Worm (Caenorhabditis elegans) whole organism, late embryonic: Measurements from ENCODE around the gene R144.3.

ENCODE experiments used
- C38D4.7 ChIP-seq: fragments of 200-800 bp; sonication (Bioruptor generic); optimal IDR thresholded peaks from 2 replicates; lab custom pipeline; 2018; ENCODE audit warnings: mild to moderate bottlenecking, missing genetic modification characterization, moderate library complexity, missing compliant biosample characterization
- ceh-14 ChIP-seq: sonication (generic microtip); optimal IDR thresholded peaks from 2 replicates; lab custom pipeline; 2016; ENCODE audit warnings: missing genotype, missing genetic modification characterization, missing compliant biosample characterization
- ceh-2 ChIP-seq: sonication (generic microtip); optimal IDR thresholded peaks from 2 replicates; lab custom pipeline; 2016; ENCODE audit warnings: missing genotype, missing genetic modification characterization, missing compliant biosample characterization
- eyg-1 ChIP-seq: sonication (generic microtip); optimal IDR thresholded peaks from 2 replicates; lab custom pipeline; 2016; ENCODE audit warnings: missing genotype, missing genetic modification characterization, missing compliant biosample characterization
- fkh-10 ChIP-seq: fragments of 150-350 bp; optimal IDR thresholded peaks from 2 replicates; lab custom pipeline; 2014; ENCODE audit warnings: missing biosample characterization, missing genetic modification reagents, missing genetic modification characterization
- nfya-1 ChIP-seq: sonication (generic microtip); optimal IDR thresholded peaks from 2 replicates; lab custom pipeline; 2017; ENCODE audit warnings: missing genetic modification characterization, mild to moderate bottlenecking, missing compliant biosample characterization, antibody characterized with exemption, moderate library complexity
- nhr-232 ChIP-seq: sonication (generic microtip); optimal IDR thresholded peaks from 2 replicates; lab custom pipeline; 2016; ENCODE audit warnings: missing genetic modification characterization, missing compliant biosample characterization
- pqm-1 ChIP-seq: sonication (generic microtip); optimal IDR thresholded peaks from 2 replicates; lab custom pipeline; 2016; ENCODE audit warnings: missing genetic modification characterization, missing compliant biosample characterization
- rnt-1 ChIP-seq: sonication (generic microtip); optimal IDR thresholded peaks from 2 replicates; lab custom pipeline; 2016; ENCODE audit warnings: missing genetic modification characterization, missing compliant biosample characterization
- unc-55 ChIP-seq: sonication (generic microtip); optimal IDR thresholded peaks from 2 replicates; lab custom pipeline; 2017; ENCODE audit warnings: missing biosample characterization, missing genetic modification reagents, missing genetic modification characterization

DNA sequence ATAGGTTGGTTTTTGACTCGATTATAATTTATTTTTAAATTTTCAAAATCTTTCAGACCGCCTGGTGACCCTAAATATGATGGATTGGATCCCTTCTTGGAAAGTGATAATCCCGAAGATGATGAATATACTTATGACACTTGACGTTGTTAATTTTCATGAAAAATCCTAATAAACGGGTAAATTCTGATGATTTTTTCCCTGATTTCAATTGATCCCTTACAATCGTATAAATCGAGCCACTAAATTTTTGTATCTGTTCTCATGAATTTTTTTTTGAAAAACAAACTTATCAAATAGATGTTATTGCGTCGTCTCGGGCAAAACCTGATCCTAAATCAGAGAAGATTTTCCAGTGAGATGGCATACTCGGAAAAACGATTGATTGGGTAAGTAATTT lies 1.2 kb downstream of the R144.3 start, which contains the start of gene R144.13:
- TF ChIP-seq unc-55 (GFP tag; lab: Kevin White, UChicago) (no peak), pqm-1 (tag; lab: Kevin White, UChicago) (no peak), nfya-1 (tag; lab: Kevin White, UChicago) (no peak), ceh-14 (tag; lab: Kevin White, UChicago) (no peak), ceh-2 (tag; lab: Kevin White, UChicago) (no peak), nhr-232 (tag; lab: Kevin White, UChicago) (no peak), eyg-1 (tag; lab: Kevin White, UChicago) (no peak), fkh-10 (GFP tag; lab: Kevin White, UChicago) (no peak), C38D4.7 (GFP tag; lab: Kevin White, UChicago) (no peak), rnt-1 (tag; lab: Kevin White, UChicago) (no peak)
